Worm (Caenorhabditis elegans) whole organism, L4/young adult: ENCODE data around the gene T08A9.13.

Experiments used
- W03F9.2 ChIP-seq: fragments of 150-350 bp; optimal IDR thresholded peaks from 2 replicates; lab custom pipeline; 2014; ENCODE audit warnings: missing biosample characterization, missing genetic modification characterization
- dao-5 ChIP-seq: sonication (generic microtip); optimal IDR thresholded peaks from 2 replicates; lab custom pipeline; 2016; ENCODE audit warnings: missing genotype, missing genetic modification characterization, moderate library complexity, missing compliant biosample characterization
- him-1 ChIP-seq: sonication (generic microtip); optimal IDR thresholded peaks from 2 replicates; lab custom pipeline; 2016; ENCODE audit warnings: missing genotype, missing genetic modification reagents, missing genetic modification characterization, missing compliant biosample characterization

DNA sequence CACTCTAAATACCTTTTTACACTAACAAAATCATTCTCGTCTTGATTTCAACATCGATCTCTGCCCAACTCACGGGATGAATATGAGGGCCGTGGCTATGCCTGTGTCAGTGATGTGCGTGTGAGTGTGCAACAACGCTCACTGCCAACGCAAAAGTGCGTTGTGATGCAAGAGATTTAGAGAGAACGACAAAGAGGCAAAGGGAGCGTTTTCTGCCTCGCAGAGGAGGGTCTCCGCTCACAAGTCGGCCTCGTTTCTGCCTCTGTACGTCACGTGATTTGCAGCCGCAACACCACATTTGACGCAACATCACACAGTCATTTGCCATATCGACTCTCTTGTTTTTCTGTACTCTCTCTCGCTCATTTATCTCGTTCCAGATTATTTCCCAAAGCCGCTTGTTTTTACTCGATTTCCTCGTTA, 12.1 kb upstream of the T08A9.13 start, which contains the start of gene epg-7:
- TF ChIP-seq dao-5 (no peak), W03F9.2 (tag; lab: Kevin White, UChicago) (peak; percentile 59), him-1 (tag; lab: Kevin White, UChicago) (peak; percentile 82)
